Fruit fly (Drosophila melanogaster) whole organism, embryonic: ENCODE measurements around the gene Ugt37A2.

Experiments used
- ATbp ChIP-seq: fragments of 200-800 bp; sonication (Bioruptor generic); optimal IDR thresholded peaks from 2 replicates; lab custom pipeline; 2017; ENCODE audit warnings: missing biosample characterization, mild to moderate bottlenecking, missing genetic modification characterization, missing genetic modification reagents
- B-H1 ChIP-seq: fragments of 200-800 bp; sonication (Bioruptor generic); IDR thresholded peaks from 3 replicates; pipeline ENCODE4 v1.3.6; 2022; ENCODE audit warnings: missing biosample characterization, missing genetic modification characterization
- CG10543 ChIP-seq: fragments of 200-800 bp; sonication (Bioruptor generic); optimal IDR thresholded peaks from 3 replicates; lab custom pipeline; 2017; ENCODE audit warnings: missing biosample characterization, mild to moderate bottlenecking, missing genetic modification characterization, moderate library complexity
- CG11085 ChIP-seq: fragments of 200-800 bp; sonication (Bioruptor generic); IDR thresholded peaks from 2 replicates; pipeline ENCODE4 v1.3.6; 2022; ENCODE audit warnings: missing biosample characterization, missing genetic modification characterization
- CG11723 ChIP-seq: fragments of 200-800 bp; sonication (Bioruptor generic); optimal IDR thresholded peaks from 2 replicates; lab custom pipeline; 2017; ENCODE audit warnings: missing biosample characterization, mild to moderate bottlenecking, missing genetic modification characterization
- CG12104 ChIP-seq: fragments of 200-800 bp; sonication (Bioruptor generic); optimal IDR thresholded peaks from 3 replicates; lab custom pipeline; 2016; ENCODE audit warnings: missing biosample characterization, missing genetic modification characterization
- CG12769 ChIP-seq: fragments of 200-800 bp; sonication (Bioruptor generic); optimal IDR thresholded peaks from 2 replicates; lab custom pipeline; 2019; ENCODE audit warnings: missing biosample characterization, mild to moderate bottlenecking, missing genetic modification characterization, moderate library complexity
- CG13296 ChIP-seq: fragments of 200-800 bp; sonication (Bioruptor generic); optimal IDR thresholded peaks from 3 replicates; lab custom pipeline; 2018; ENCODE audit warnings: missing biosample characterization, mild to moderate bottlenecking, missing genetic modification characterization
- CG14441 ChIP-seq: fragments of 200-800 bp; sonication (Bioruptor generic); IDR thresholded peaks from 2 replicates; pipeline ENCODE4 v1.3.6; 2022; ENCODE audit warnings: missing biosample characterization, missing genetic modification characterization
- CG15479 ChIP-seq: fragments of 200-800 bp; sonication (Bioruptor generic); optimal IDR thresholded peaks from 3 replicates; lab custom pipeline; 2019; ENCODE audit warnings: missing biosample characterization, mild to moderate bottlenecking, missing genetic modification characterization, moderate library complexity
- CG16815 ChIP-seq: fragments of 200-800 bp; sonication (Bioruptor generic); optimal IDR thresholded peaks from 3 replicates; lab custom pipeline; 2017; ENCODE audit warnings: missing biosample characterization, mild to moderate bottlenecking, missing genetic modification characterization
- CG17568 ChIP-seq: fragments of 200-800 bp; sonication (Bioruptor generic); optimal IDR thresholded peaks from 2 replicates; lab custom pipeline; 2018; ENCODE audit warnings: missing biosample characterization, mild to moderate bottlenecking, missing genetic modification characterization, moderate library complexity
- CG1832 ChIP-seq: fragments of 200-800 bp; sonication (Bioruptor generic); optimal IDR thresholded peaks from 2 replicates; lab custom pipeline; 2017; ENCODE audit warnings: missing biosample characterization, mild to moderate bottlenecking, missing genetic modification characterization, inconsistent platforms
- CG18476 ChIP-seq: fragments of 200-800 bp; sonication (Bioruptor generic); optimal IDR thresholded peaks from 2 replicates; lab custom pipeline; 2016; ENCODE audit warnings: missing biosample characterization, mild to moderate bottlenecking, missing genetic modification characterization
- CG2116 ChIP-seq: fragments of 200-800 bp; sonication (Bioruptor generic); optimal IDR thresholded peaks from 3 replicates; lab custom pipeline; 2018; ENCODE audit warnings: missing biosample characterization, mild to moderate bottlenecking, missing genetic modification characterization
- CG3163 ChIP-seq: fragments of 200-800 bp; sonication (Bioruptor generic); optimal IDR thresholded peaks from 3 replicates; lab custom pipeline; 2016; ENCODE audit warnings: missing biosample characterization, missing genetic modification characterization
- CG32767 ChIP-seq: fragments of 200-800 bp; sonication (Bioruptor generic); IDR thresholded peaks from 2 replicates; pipeline ENCODE4 v1.3.6; 2022; ENCODE audit warnings: missing biosample characterization, missing genetic modification characterization
- CG3726 ChIP-seq: fragments of 200-800 bp; sonication (Bioruptor generic); IDR thresholded peaks from 3 replicates; pipeline ENCODE4, ENCODE4 v1.3.6; 2022; ENCODE audit warnings: missing biosample characterization, missing genetic modification characterization
- CG6175 ChIP-seq: fragments of 200-800 bp; sonication (Bioruptor generic); IDR thresholded peaks from 3 replicates; pipeline ENCODE4 v1.3.6; 2022; ENCODE audit warnings: missing biosample characterization, missing genetic modification characterization
- CG9797 ChIP-seq: fragments of 200-800 bp; sonication (Bioruptor generic); optimal IDR thresholded peaks from 3 replicates; lab custom pipeline; 2018; ENCODE audit warnings: missing biosample characterization, mild to moderate bottlenecking, missing genetic modification characterization
- CHES-1-like ChIP-seq: fragments of 200-800 bp; sonication (Bioruptor generic); optimal IDR thresholded peaks from 2 replicates; lab custom pipeline; 2016; ENCODE audit warnings: missing biosample characterization, missing genetic modification characterization
- Dll ChIP-seq: fragments of 200-800 bp; sonication (Bioruptor generic); IDR thresholded peaks from 4 replicates; pipeline ENCODE4 v1.3.6; 2022; ENCODE audit warnings: missing biosample characterization, missing genetic modification characterization; ENCODE audit not compliant: partially characterized antibody
- Ets65A ChIP-seq: fragments of 200-800 bp; sonication (Bioruptor generic); peaks from one replicate; lab custom pipeline; 2016; ENCODE audit warnings: missing biosample characterization, missing genetic modification characterization
- Fer2 ChIP-seq: fragments of 200-800 bp; sonication (Bioruptor generic); optimal IDR thresholded peaks from 2 replicates; lab custom pipeline; 2018; ENCODE audit warnings: missing biosample characterization, mild to moderate bottlenecking, missing genetic modification characterization, moderate library complexity
- HHEX ChIP-seq: fragments of 200-800 bp; sonication (Bioruptor generic); optimal IDR thresholded peaks from 3 replicates; lab custom pipeline; 2017; ENCODE audit warnings: missing biosample characterization, mild to moderate bottlenecking, missing genetic modification characterization, missing genetic modification reagents
- HLH3B ChIP-seq: fragments of 200-800 bp; sonication (Bioruptor generic); IDR thresholded peaks from 2 replicates; pipeline ENCODE4 v1.3.6; 2022; ENCODE audit warnings: missing biosample characterization, missing genetic modification characterization
- HLHmδ ChIP-seq: fragments of 200-800 bp; sonication (Bioruptor generic); optimal IDR thresholded peaks from 2 replicates; lab custom pipeline; 2018; ENCODE audit warnings: missing biosample characterization, mild to moderate bottlenecking, missing genetic modification characterization, moderate library complexity
- HmgD ChIP-seq: fragments of 200-800 bp; sonication (Bioruptor generic); optimal IDR thresholded peaks from 3 replicates; lab custom pipeline; 2016; ENCODE audit warnings: missing biosample characterization, missing genetic modification characterization
- Mes4 ChIP-seq: fragments of 200-800 bp; sonication (Bioruptor generic); optimal IDR thresholded peaks from 2 replicates; lab custom pipeline; 2016; ENCODE audit warnings: missing biosample characterization, missing genetic modification characterization
- Nf-YA ChIP-seq: fragments of 200-800 bp; sonication (Bioruptor generic); IDR thresholded peaks from 2 replicates; pipeline ENCODE4 v1.3.6; 2022; ENCODE audit warnings: missing biosample characterization, missing genetic modification characterization
- Nf-YC ChIP-seq: fragments of 200-800 bp; optimal IDR thresholded peaks from 3 replicates; lab custom pipeline; 2019; ENCODE audit warnings: missing biosample characterization, mild to moderate bottlenecking, missing genetic modification characterization, moderate library complexity
- Sox102F ChIP-seq: fragments of 200-800 bp; sonication (Bioruptor generic); optimal IDR thresholded peaks from 2 replicates; lab custom pipeline; 2018; ENCODE audit warnings: missing biosample characterization, mild to moderate bottlenecking, missing genetic modification characterization, moderate library complexity
- ash1 ChIP-seq: fragments of 200-800 bp; sonication (Bioruptor generic); optimal IDR thresholded peaks from 2 replicates; lab custom pipeline; 2018; ENCODE audit warnings: missing biosample characterization, mild to moderate bottlenecking, missing genetic modification characterization
- br ChIP-seq: fragments of >200 bp; optimal IDR thresholded peaks from 2 replicates; lab custom pipeline; 2017
- emc ChIP-seq: fragments of 200-800 bp; sonication (Bioruptor generic); optimal IDR thresholded peaks from 2 replicates; lab custom pipeline; 2016; ENCODE audit warnings: missing biosample characterization, missing genetic modification characterization
- fd96Cb ChIP-seq: fragments of 200-800 bp; sonication (Bioruptor generic); optimal IDR thresholded peaks from 2 replicates; lab custom pipeline; 2018; ENCODE audit warnings: missing biosample characterization, mild to moderate bottlenecking, missing genetic modification characterization, moderate library complexity
- hkb ChIP-seq, 2 experiments: fragments of 200-800 bp in 1 of 2; fragments of >200 bp in 1 of 2; sonication (Bioruptor generic) in 1 of 2; IDR thresholded peaks in 1 of 2; optimal IDR thresholded peaks in 1 of 2; 2 replicates each; pipeline versions ENCODE4 v1.3.6 to Lab custom; 2017 to 2022; ENCODE audit warnings: missing biosample characterization in 1 of 2, missing genetic modification characterization in 1 of 2
- hth ChIP-seq: fragments of >200 bp; optimal IDR thresholded peaks from 2 replicates; lab custom pipeline; 2017; ENCODE audit warnings: inconsistent platforms
- ind ChIP-seq: fragments of 200-800 bp; sonication (Bioruptor generic); optimal IDR thresholded peaks from 3 replicates; lab custom pipeline; 2016; ENCODE audit warnings: missing biosample characterization, missing genetic modification characterization
- kay ChIP-seq: fragments of 200-800 bp; sonication (Bioruptor generic); optimal IDR thresholded peaks from 2 replicates; lab custom pipeline; 2016; ENCODE audit warnings: missing biosample characterization, missing genetic modification characterization
- p53 ChIP-seq: fragments of 200-800 bp; sonication (Bioruptor generic); optimal IDR thresholded peaks from 2 replicates; lab custom pipeline; 2016; ENCODE audit warnings: missing biosample characterization, missing genetic modification characterization
- pfk ChIP-seq: fragments of 200-800 bp; sonication (Bioruptor generic); optimal IDR thresholded peaks from 2 replicates; lab custom pipeline; 2018; ENCODE audit warnings: missing biosample characterization, mild to moderate bottlenecking, missing genetic modification characterization, moderate library complexity
- phol ChIP-seq: fragments of 200-800 bp; sonication (Bioruptor generic); optimal IDR thresholded peaks from 3 replicates; lab custom pipeline; 2018; ENCODE audit warnings: missing biosample characterization, mild to moderate bottlenecking, missing genetic modification characterization, moderate library complexity
- psq ChIP-seq: fragments of 200-800 bp; sonication (Bioruptor generic); optimal IDR thresholded peaks from 2 replicates; lab custom pipeline; 2017; ENCODE audit warnings: missing biosample characterization, missing genetic modification characterization
- repo ChIP-seq: fragments of 200-800 bp; sonication (Bioruptor generic); optimal IDR thresholded peaks from 2 replicates; lab custom pipeline; 2016; ENCODE audit warnings: missing biosample characterization, missing genetic modification characterization
- salm ChIP-seq: fragments of 200-800 bp; sonication (Bioruptor generic); optimal IDR thresholded peaks from 2 replicates; lab custom pipeline; 2018; ENCODE audit warnings: missing biosample characterization, mild to moderate bottlenecking, missing genetic modification characterization
- sd ChIP-seq: fragments of 200-800 bp; sonication (Bioruptor generic); optimal IDR thresholded peaks from 3 replicates; lab custom pipeline; 2018; ENCODE audit warnings: missing biosample characterization, mild to moderate bottlenecking, missing genetic modification characterization, moderate library complexity
- sim ChIP-seq: fragments of 200-800 bp; sonication (Bioruptor generic); IDR thresholded peaks from 2 replicates; pipeline ENCODE4 v1.3.6; 2022; ENCODE audit warnings: missing biosample characterization, missing genetic modification characterization
- sima ChIP-seq: fragments of 200-800 bp; sonication (Bioruptor generic); optimal IDR thresholded peaks from 2 replicates; lab custom pipeline; 2016; ENCODE audit warnings: missing biosample characterization, missing genetic modification characterization
- slbo ChIP-seq: fragments of 200-800 bp; sonication (Bioruptor generic); IDR thresholded peaks from 2 replicates; pipeline ENCODE4 v1.3.6; 2022; ENCODE audit warnings: missing biosample characterization, missing genetic modification characterization
- tap ChIP-seq: fragments of 200-800 bp; optimal IDR thresholded peaks from 3 replicates; lab custom pipeline; 2019; ENCODE audit warnings: missing biosample characterization, mild to moderate bottlenecking, missing genetic modification characterization, moderate library complexity

The Ugt37A2 gene

DNA sequence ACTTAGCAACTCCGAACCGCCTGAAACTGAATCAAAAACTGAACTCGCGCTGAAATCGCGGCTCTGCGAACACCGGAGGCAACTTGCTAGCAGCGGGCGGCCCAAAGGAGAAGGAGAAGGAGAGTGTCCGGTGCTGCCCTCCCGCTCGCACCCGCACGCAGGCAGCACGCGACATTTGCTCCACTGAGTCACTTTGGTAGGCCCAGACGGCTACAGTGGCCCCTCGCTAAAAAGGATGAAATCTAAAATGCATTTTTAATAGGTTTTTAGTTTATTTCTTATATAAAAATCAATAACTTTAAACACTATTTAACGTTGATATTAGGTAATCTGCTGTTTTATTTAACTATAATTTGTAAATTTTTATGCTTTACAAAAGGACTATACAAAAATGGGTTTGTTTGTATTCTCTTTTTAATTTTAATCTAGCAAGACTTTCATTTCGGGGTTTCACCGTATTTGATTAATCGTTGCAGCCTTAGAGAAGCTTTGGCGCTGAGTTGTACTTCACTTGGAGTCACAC is 17.0 kb upstream of the Ugt37A2 start, which contains the start of gene Men (continued):
- TF ChIP-seq CG9797 (GFP tag; lab: Kevin White, UChicago) (no peak), ash1 (no peak), kay (GFP tag; lab: Kevin White, UChicago) (peak; percentile 45), HLH3B (GFP tag; lab: Robert Waterston, UW) (peak; percentile 66), br (lab: Kevin White, UChicago) (no peak), Mes4 (GFP tag; lab: Kevin White, UChicago) (no peak), Ets65A (GFP tag; lab: Kevin White, UChicago) (no peak), CG32767 (GFP tag; lab: Robert Waterston, UW) (peak; percentile 57), CG12769 (no peak), CG11723 (no peak), CG3726 (GFP tag; lab: Robert Waterston, UW) (0 out of 3 replicates have a peak, but pooled peaks have one; percentile 24), HHEX (GFP tag; lab: Kevin White, UChicago) (peak; percentile 39), Dll (GFP tag; lab: Robert Waterston, UW) (no peak), CG14441 (GFP tag; lab: Robert Waterston, UW) (peak; percentile 63), CG2116 (no peak), CG12104 (GFP tag; lab: Kevin White, UChicago) (peak; percentile 48), CG6175 (GFP tag; lab: Robert Waterston, UW) (no peak), CG1832 (GFP tag; lab: Kevin White, UChicago) (peak; percentile 56), p53 (GFP tag; lab: Kevin White, UChicago) (no peak), tap (tag; lab: Kevin White, UChicago) (peak; percentile 24), hth (no peak), ind (GFP tag; lab: Kevin White, UChicago) (peak; percentile 55), repo (GFP tag; lab: Kevin White, UChicago) (no peak), psq (GFP tag; lab: Kevin White, UChicago) (no peak), hkb (optimal IDR thresholded peaks at IDR 0.05; lab: Kevin White, UChicago) (no peak), hkb (GFP tag; IDR thresholded peaks at IDR 0.05; lab: Robert Waterston, UW) (peak; percentile 45; the same call in 1 of the 2 replicates), CG11085 (GFP tag; lab: Robert Waterston, UW) (no peak), CG15479 (GFP tag; lab: Kevin White, UChicago) (no peak), Fer2 (tag; lab: Kevin White, UChicago) (peak; percentile 34), Sox102F (peak; percentile 73), CHES-1-like (GFP tag; lab: Kevin White, UChicago) (no peak), slbo (GFP tag; lab: Robert Waterston, UW) (peak; percentile 63), phol (peak; percentile 73), salm (tag; lab: Kevin White, UChicago) (peak; percentile 49), B-H1 (0 out of 3 replicates have a peak, but pooled peaks have one; percentile 22), CG17568 (no peak), sim (no peak), pfk (GFP tag; lab: Kevin White, UChicago) (no peak), CG3163 (GFP tag; lab: Kevin White, UChicago) (no peak), HLHmδ (GFP tag; lab: Kevin White, UChicago) (no peak), CG18476 (peak; percentile 48), ATbp (GFP tag; lab: Kevin White, UChicago) (peak; percentile 60), HmgD (GFP tag; lab: Kevin White, UChicago) (no peak), CG16815 (GFP tag; lab: Kevin White, UChicago) (no peak), Nf-YC (peak; percentile 68), sima (no peak), Nf-YA (GFP tag; lab: Robert Waterston, UW) (peak; percentile 61), CG13296 (GFP tag; lab: Kevin White, UChicago) (peak; percentile 74), emc (GFP tag; lab: Kevin White, UChicago) (no peak), fd96Cb (tag; lab: Kevin White, UChicago) (peak; percentile 65), CG10543 (peak; percentile 31), sd (peak; percentile 38)
